Fruit fly (Drosophila melanogaster) whole organism, embryonic: ENCODE data around the gene Pdxk.

Source experiments
- Atf-2 ChIP-seq: fragments of 200-800 bp; sonication (Bioruptor generic); optimal IDR thresholded peaks from 2 replicates; lab custom pipeline; 2016; ENCODE audit warnings: missing biosample characterization, missing genetic modification characterization
- CG16815 ChIP-seq: fragments of 200-800 bp; sonication (Bioruptor generic); optimal IDR thresholded peaks from 3 replicates; lab custom pipeline; 2017; ENCODE audit warnings: missing biosample characterization, mild to moderate bottlenecking, missing genetic modification characterization
- CG2875 ChIP-seq: fragments of 200-800 bp; sonication (Bioruptor generic); optimal IDR thresholded peaks from 2 replicates; lab custom pipeline; 2017; ENCODE audit warnings: missing biosample characterization, mild to moderate bottlenecking, missing genetic modification characterization, missing genetic modification reagents
- CG6765 ChIP-seq: fragments of 200-800 bp; sonication (Bioruptor generic); optimal IDR thresholded peaks from 3 replicates; lab custom pipeline; 2017; ENCODE audit warnings: missing biosample characterization, mild to moderate bottlenecking, missing genetic modification characterization
- CG7839 ChIP-seq: fragments of 200-800 bp; sonication (Bioruptor generic); optimal IDR thresholded peaks from 3 replicates; lab custom pipeline; 2018; ENCODE audit warnings: missing biosample characterization, mild to moderate bottlenecking, missing genetic modification characterization, moderate library complexity
- Camta ChIP-seq: fragments of 200-800 bp; sonication (Bioruptor generic); optimal IDR thresholded peaks from 2 replicates; lab custom pipeline; 2016; ENCODE audit warnings: missing biosample characterization, missing genetic modification characterization
- Sox102F ChIP-seq: fragments of 200-800 bp; sonication (Bioruptor generic); optimal IDR thresholded peaks from 2 replicates; lab custom pipeline; 2018; ENCODE audit warnings: missing biosample characterization, mild to moderate bottlenecking, missing genetic modification characterization, moderate library complexity
- Usf ChIP-seq: fragments of 200-800 bp; sonication (Bioruptor generic); optimal IDR thresholded peaks from 2 replicates; lab custom pipeline; 2017; ENCODE audit warnings: missing genotype, missing biosample characterization, missing genetic modification characterization
- gem ChIP-seq: fragments of 200-800 bp; sonication (Bioruptor generic); optimal IDR thresholded peaks from 2 replicates; lab custom pipeline; 2019; ENCODE audit warnings: missing biosample characterization, mild to moderate bottlenecking, missing genetic modification characterization, moderate library complexity
- gfzf ChIP-seq: fragments of 200-800 bp; sonication (Bioruptor generic); optimal IDR thresholded peaks from 2 replicates; lab custom pipeline; 2016; ENCODE audit warnings: missing biosample characterization, mild to moderate bottlenecking, missing genetic modification characterization, moderate library complexity
- ind ChIP-seq: fragments of 200-800 bp; sonication (Bioruptor generic); optimal IDR thresholded peaks from 3 replicates; lab custom pipeline; 2016; ENCODE audit warnings: missing biosample characterization, missing genetic modification characterization
- pb ChIP-seq: fragments of 200-800 bp; sonication (Bioruptor generic); optimal IDR thresholded peaks from 3 replicates; lab custom pipeline; 2016; ENCODE audit warnings: missing biosample characterization, missing genetic modification characterization
- sim ChIP-seq: fragments of 200-800 bp; sonication (Bioruptor generic); IDR thresholded peaks from 2 replicates; pipeline ENCODE4 v1.3.6; 2022; ENCODE audit warnings: missing biosample characterization, missing genetic modification characterization
- vfl ChIP-seq: fragments of 200-800 bp; sonication (Bioruptor generic); optimal IDR thresholded peaks from 2 replicates; lab custom pipeline; 2016; ENCODE audit warnings: missing biosample characterization, missing genetic modification characterization

dm6 chr3L:9343963-9344362 is 16.2 kb upstream of the Pdxk start:
- TF ChIP-seq gfzf (GFP tag; lab: Kevin White, UChicago) = no peak
- TF ChIP-seq sim (GFP tag; lab: Robert Waterston, UW) = no peak
- no peak for TF ChIP-seq vfl (GFP tag; lab: Kevin White, UChicago)
- TF ChIP-seq CG6765 (GFP tag; lab: Kevin White, UChicago) = no peak
- no peak for TF ChIP-seq CG7839 (tag; lab: Kevin White, UChicago)
- no peak for TF ChIP-seq Atf-2
- TF ChIP-seq pb (GFP tag; lab: Kevin White, UChicago) = no peak
- no peak for TF ChIP-seq Camta
- no peak for TF ChIP-seq CG2875
- no peak for TF ChIP-seq gem (tag; lab: Kevin White, UChicago)
- TF ChIP-seq Usf (GFP tag; lab: Kevin White, UChicago) = no peak
- TF ChIP-seq Sox102F = no peak
- TF ChIP-seq ind (GFP tag; lab: Kevin White, UChicago) = no peak
- no peak for TF ChIP-seq CG16815 (GFP tag; lab: Kevin White, UChicago)
